Fruit fly (Drosophila melanogaster) whole organism, embryonic: ENCODE measurements around the gene CG42553.

Experiments
- CG10565 ChIP-seq: fragments of 200-800 bp; sonication (Bioruptor generic); optimal IDR thresholded peaks from 3 replicates; lab custom pipeline; 2016; ENCODE audit warnings: missing biosample characterization, mild to moderate bottlenecking, missing genetic modification characterization
- CG12219 ChIP-seq: fragments of 200-800 bp; sonication (Bioruptor generic); optimal IDR thresholded peaks from 3 replicates; lab custom pipeline; 2018; ENCODE audit warnings: missing biosample characterization, mild to moderate bottlenecking, missing genetic modification characterization
- CG12299 ChIP-seq: fragments of 200-800 bp; sonication (Bioruptor generic); optimal IDR thresholded peaks from 2 replicates; lab custom pipeline; 2018; ENCODE audit warnings: missing biosample characterization, mild to moderate bottlenecking, missing genetic modification characterization
- CG12942 ChIP-seq: fragments of 200-800 bp; sonication (Bioruptor generic); optimal IDR thresholded peaks from 3 replicates; lab custom pipeline; 2016; ENCODE audit warnings: missing biosample characterization, missing genetic modification characterization
- CG13287 ChIP-seq: fragments of 200-800 bp; sonication (Bioruptor generic); IDR thresholded peaks from 2 replicates; pipeline ENCODE4 v1.3.6; 2022; ENCODE audit warnings: missing biosample characterization, missing genetic modification characterization; ENCODE audit not compliant: partially characterized antibody
- CG14014 ChIP-seq: fragments of 200-800 bp; sonication (Bioruptor generic); IDR thresholded peaks from 2 replicates; pipeline ENCODE4 v1.3.6; 2022; ENCODE audit warnings: missing biosample characterization, missing genetic modification characterization
- CG14441 ChIP-seq: fragments of 200-800 bp; sonication (Bioruptor generic); IDR thresholded peaks from 2 replicates; pipeline ENCODE4 v1.3.6; 2022; ENCODE audit warnings: missing biosample characterization, missing genetic modification characterization
- CG14860 ChIP-seq: fragments of 200-800 bp; sonication (Bioruptor generic); IDR thresholded peaks from 3 replicates; pipeline ENCODE4 v1.3.6; 2022; ENCODE audit warnings: missing biosample characterization, missing genetic modification characterization; ENCODE audit not compliant: partially characterized antibody
- CG17385 ChIP-seq: fragments of 200-800 bp; sonication (Bioruptor generic); optimal IDR thresholded peaks from 3 replicates; lab custom pipeline; 2018; ENCODE audit warnings: missing biosample characterization, mild to moderate bottlenecking, missing genetic modification characterization
- CG2129 ChIP-seq: fragments of 200-800 bp; sonication (Bioruptor generic); IDR thresholded peaks from 2 replicates; pipeline ENCODE4 v1.3.6; 2022; ENCODE audit warnings: missing biosample characterization, missing genetic modification characterization; ENCODE audit not compliant: partially characterized antibody
- CG2875 ChIP-seq: fragments of 200-800 bp; sonication (Bioruptor generic); optimal IDR thresholded peaks from 2 replicates; lab custom pipeline; 2017; ENCODE audit warnings: missing biosample characterization, mild to moderate bottlenecking, missing genetic modification characterization, missing genetic modification reagents
- CG31224 ChIP-seq: fragments of 200-800 bp; sonication (Bioruptor generic); IDR thresholded peaks from 2 replicates; pipeline ENCODE4 v1.3.6; 2022; ENCODE audit warnings: missing biosample characterization, missing genetic modification characterization
- CG3163 ChIP-seq: fragments of 200-800 bp; sonication (Bioruptor generic); optimal IDR thresholded peaks from 3 replicates; lab custom pipeline; 2016; ENCODE audit warnings: missing biosample characterization, missing genetic modification characterization
- CG4282 ChIP-seq: fragments of 200-800 bp; sonication (Bioruptor generic); optimal IDR thresholded peaks from 2 replicates; lab custom pipeline; 2016; ENCODE audit warnings: missing biosample characterization, missing genetic modification characterization
- CG4328 ChIP-seq: fragments of 200-800 bp; sonication (Bioruptor generic); optimal IDR thresholded peaks from 3 replicates; lab custom pipeline; 2017; ENCODE audit warnings: missing biosample characterization, missing genetic modification reagents, missing genetic modification characterization
- CG6654 ChIP-seq: fragments of 200-800 bp; sonication (Bioruptor generic); optimal IDR thresholded peaks from 2 replicates; lab custom pipeline; 2017; ENCODE audit warnings: missing biosample characterization, mild to moderate bottlenecking, missing genetic modification characterization
- CG6854 ChIP-seq: fragments of 200-800 bp; sonication (Bioruptor generic); optimal IDR thresholded peaks from 3 replicates; lab custom pipeline; 2017; ENCODE audit warnings: missing biosample characterization, mild to moderate bottlenecking, missing genetic modification characterization
- CG7745 ChIP-seq: fragments of 200-800 bp; sonication (Bioruptor generic); optimal IDR thresholded peaks from 2 replicates; lab custom pipeline; 2018; ENCODE audit warnings: missing biosample characterization, mild to moderate bottlenecking, missing genetic modification characterization, moderate library complexity
- CG7963 ChIP-seq: fragments of 200-800 bp; sonication (Bioruptor generic); IDR thresholded peaks from 3 replicates; pipeline ENCODE4 v1.3.6; 2022; ENCODE audit warnings: missing biosample characterization, missing genetic modification characterization; ENCODE audit not compliant: partially characterized antibody
- CG8281 ChIP-seq: fragments of 200-800 bp; sonication (Bioruptor generic); optimal IDR thresholded peaks from 2 replicates; lab custom pipeline; 2018; ENCODE audit warnings: missing biosample characterization, mild to moderate bottlenecking, missing genetic modification characterization, moderate library complexity
- CG8388 ChIP-seq: fragments of 200-800 bp; sonication (Bioruptor generic); optimal IDR thresholded peaks from 2 replicates; lab custom pipeline; 2019; ENCODE audit warnings: missing biosample characterization, mild to moderate bottlenecking, missing genetic modification characterization, moderate library complexity
- CG8478 ChIP-seq: fragments of >200 bp; optimal IDR thresholded peaks from 2 replicates; lab custom pipeline; 2018
- CG8765 ChIP-seq: fragments of 200-800 bp; sonication (Bioruptor generic); IDR thresholded peaks from 2 replicates; pipeline ENCODE4 v1.3.6; 2022; ENCODE audit warnings: missing biosample characterization, missing genetic modification characterization
- D19A ChIP-seq: fragments of 200-800 bp; optimal IDR thresholded peaks from 3 replicates; lab custom pipeline; 2019; ENCODE audit warnings: missing biosample characterization, mild to moderate bottlenecking, missing genetic modification characterization, moderate library complexity
- E2f1 ChIP-seq: fragments of 200-800 bp; sonication (Bioruptor generic); IDR thresholded peaks from 2 replicates; pipeline ENCODE4 v1.3.6; 2022; ENCODE audit warnings: missing biosample characterization, missing genetic modification characterization
- ERR ChIP-seq: fragments of 200-800 bp; sonication (Bioruptor generic); optimal IDR thresholded peaks from 2 replicates; lab custom pipeline; 2016; ENCODE audit warnings: missing biosample characterization, missing genetic modification characterization
- Ets65A ChIP-seq: fragments of 200-800 bp; sonication (Bioruptor generic); peaks from one replicate; lab custom pipeline; 2016; ENCODE audit warnings: missing biosample characterization, missing genetic modification characterization
- HLHmδ ChIP-seq: fragments of 200-800 bp; sonication (Bioruptor generic); optimal IDR thresholded peaks from 2 replicates; lab custom pipeline; 2018; ENCODE audit warnings: missing biosample characterization, mild to moderate bottlenecking, missing genetic modification characterization, moderate library complexity
- Jarid2 ChIP-seq: fragments of 200-800 bp; sonication (Bioruptor generic); optimal IDR thresholded peaks from 3 replicates; lab custom pipeline; 2017; ENCODE audit warnings: mild to moderate bottlenecking, missing biosample characterization, missing genetic modification reagents, missing genetic modification characterization
- Nf-YA ChIP-seq: fragments of 200-800 bp; sonication (Bioruptor generic); IDR thresholded peaks from 2 replicates; pipeline ENCODE4 v1.3.6; 2022; ENCODE audit warnings: missing biosample characterization, missing genetic modification characterization
- Nf-YB ChIP-seq: fragments of 200-800 bp; sonication (Bioruptor generic); optimal IDR thresholded peaks from 3 replicates; lab custom pipeline; 2019; ENCODE audit warnings: missing biosample characterization, mild to moderate bottlenecking, missing genetic modification characterization, moderate library complexity
- PHDP ChIP-seq: fragments of 200-800 bp; sonication (Bioruptor generic); optimal IDR thresholded peaks from 3 replicates; lab custom pipeline; 2018; ENCODE audit warnings: missing biosample characterization, mild to moderate bottlenecking, missing genetic modification characterization, moderate library complexity
- Rx ChIP-seq: fragments of 200-800 bp; sonication (Bioruptor generic); IDR thresholded peaks from 2 replicates; pipeline ENCODE4 v1.3.6; 2022; ENCODE audit warnings: missing biosample characterization, missing genetic modification characterization
- Xrp1 ChIP-seq: fragments of 200-800 bp; sonication (Bioruptor generic); IDR thresholded peaks from 2 replicates; pipeline ENCODE4 v1.3.6; 2022; ENCODE audit warnings: missing biosample characterization, missing genetic modification characterization
- bigmax ChIP-seq: fragments of 200-800 bp; sonication (Bioruptor generic); optimal IDR thresholded peaks from 2 replicates; lab custom pipeline; 2018; ENCODE audit warnings: missing biosample characterization, mild to moderate bottlenecking, missing genetic modification characterization
- br ChIP-seq: fragments of >200 bp; optimal IDR thresholded peaks from 2 replicates; lab custom pipeline; 2017
- caup ChIP-seq: fragments of 200-800 bp; sonication (Bioruptor generic); optimal IDR thresholded peaks from 3 replicates; lab custom pipeline; 2017; ENCODE audit warnings: missing biosample characterization, mild to moderate bottlenecking, missing genetic modification characterization, moderate library complexity; ENCODE audit not compliant: severe bottlenecking
- dmrt11E ChIP-seq: fragments of 200-800 bp; sonication (Bioruptor generic); optimal IDR thresholded peaks from 3 replicates; lab custom pipeline; 2018; ENCODE audit warnings: missing biosample characterization, mild to moderate bottlenecking, missing genetic modification characterization, moderate library complexity
- en ChIP-seq: fragments of 200-800 bp; sonication (Bioruptor generic); optimal IDR thresholded peaks from 2 replicates; lab custom pipeline; 2016; ENCODE audit warnings: missing biosample characterization, missing genetic modification characterization
- eyg ChIP-seq: fragments of 200-800 bp; sonication (Bioruptor generic); optimal IDR thresholded peaks from 3 replicates; lab custom pipeline; 2016; ENCODE audit warnings: missing biosample characterization, missing genetic modification characterization
- gce ChIP-seq: fragments of 200-800 bp; sonication (Bioruptor generic); IDR thresholded peaks from 3 replicates; pipeline ENCODE4 v1.3.6; 2022; ENCODE audit warnings: missing biosample characterization, missing genetic modification characterization
- gcm2 ChIP-seq: fragments of 200-800 bp; sonication (Bioruptor generic); optimal IDR thresholded peaks from 2 replicates; lab custom pipeline; 2016; ENCODE audit warnings: missing biosample characterization, missing genetic modification characterization
- hb ChIP-seq: fragments of 200-800 bp; sonication (Bioruptor generic); IDR thresholded peaks from 3 replicates; pipeline ENCODE4 v1.3.6; 2022; ENCODE audit warnings: missing biosample characterization, missing genetic modification characterization; ENCODE audit not compliant: partially characterized antibody
- kni ChIP-seq: fragments of 200-800 bp; sonication (Bioruptor generic); optimal IDR thresholded peaks from 3 replicates; lab custom pipeline; 2017; ENCODE audit warnings: mild to moderate bottlenecking, missing biosample characterization, missing genetic modification reagents, missing genetic modification characterization
- lbe ChIP-seq: fragments of 200-800 bp; sonication (Bioruptor generic); optimal IDR thresholded peaks from 2 replicates; lab custom pipeline; 2016; ENCODE audit warnings: missing biosample characterization, mild to moderate bottlenecking, missing genetic modification characterization
- lov ChIP-seq, 2 experiments: fragments of 200-800 bp in 1 of 2; fragments of >200 bp in 1 of 2; sonication (Bioruptor generic) in 1 of 2; IDR thresholded peaks in 1 of 2; optimal IDR thresholded peaks in 1 of 2; 2 replicates in 1 of 2; 3 replicates in 1 of 2; pipeline versions ENCODE4 v1.3.6 to Lab custom; 2017 to 2022; ENCODE audit warnings: missing biosample characterization in 1 of 2, missing genetic modification characterization in 1 of 2
- mirr ChIP-seq: fragments of 200-800 bp; sonication (Bioruptor generic); optimal IDR thresholded peaks from 3 replicates; lab custom pipeline; 2018; ENCODE audit warnings: missing biosample characterization, mild to moderate bottlenecking, missing genetic modification characterization
- sqz ChIP-seq: fragments of 200-800 bp; sonication (Bioruptor generic); optimal IDR thresholded peaks from 3 replicates; lab custom pipeline; 2018; ENCODE audit warnings: missing biosample characterization, mild to moderate bottlenecking, missing genetic modification characterization
- tgo ChIP-seq: fragments of 200-800 bp; sonication (Bioruptor generic); IDR thresholded peaks from 3 replicates; pipeline ENCODE4 v1.3.6; 2022; ENCODE audit warnings: missing biosample characterization, missing genetic modification characterization
- trh ChIP-seq: fragments of 200-800 bp; sonication (Bioruptor generic); optimal IDR thresholded peaks from 2 replicates; lab custom pipeline; 2016; ENCODE audit warnings: missing biosample characterization, missing genetic modification characterization
- yki ChIP-seq: fragments of >200 bp; optimal IDR thresholded peaks from 3 replicates; lab custom pipeline; 2018

CG42553 gene

dm6 chr3L:882236-882891 is 48.5 kb downstream of the CG42553 start (continued):
- no peak for TF ChIP-seq dmrt11E (tag; lab: Kevin White, UChicago)
- TF ChIP-seq Ets65A, result no peak
- no peak for TF ChIP-seq PHDP (tag; lab: Kevin White, UChicago)
- TF ChIP-seq CG2875, result no peak
- no peak for TF ChIP-seq br
- no peak for TF ChIP-seq CG10565 (GFP tag; lab: Kevin White, UChicago)
- no peak for TF ChIP-seq CG2129 (GFP tag; lab: Robert Waterston, UW)
- TF ChIP-seq tgo (GFP tag; lab: Robert Waterston, UW), result peak; percentile 21; the same call in 2 of the 3 replicates
- TF ChIP-seq Nf-YB, result no peak
- peak; percentile 3 for TF ChIP-seq CG12299 (tag; lab: Kevin White, UChicago)
- TF ChIP-seq CG14014 (GFP tag; lab: Robert Waterston, UW), result no peak
- no peak for TF ChIP-seq yki (lab: Kevin White, UChicago)
- TF ChIP-seq CG4328 (GFP tag; lab: Kevin White, UChicago), result no peak
- no peak for TF ChIP-seq CG31224 (GFP tag; lab: Robert Waterston, UW)
- no peak for TF ChIP-seq trh (GFP tag; lab: Kevin White, UChicago)
- no peak for TF ChIP-seq Xrp1 (GFP tag; lab: Robert Waterston, UW)
- TF ChIP-seq CG12942 (GFP tag; lab: Kevin White, UChicago), result no peak
- TF ChIP-seq CG8478, result no peak
- no peak for TF ChIP-seq gcm2 (GFP tag; lab: Kevin White, UChicago)
- TF ChIP-seq caup (GFP tag; lab: Kevin White, UChicago), result no peak
- TF ChIP-seq hb, result no peak
- no peak for TF ChIP-seq CG7745
- TF ChIP-seq bigmax (GFP tag; lab: Kevin White, UChicago), result no peak
- 0 out of 2 replicates have a peak, but pooled peaks have one; percentile 0 for TF ChIP-seq CG13287 (GFP tag; lab: Robert Waterston, UW)
- TF ChIP-seq en, result no peak
- TF ChIP-seq E2f1, result no peak
- TF ChIP-seq eyg (GFP tag; lab: Kevin White, UChicago), result no peak
- no peak for TF ChIP-seq HLHmδ (GFP tag; lab: Kevin White, UChicago)
- peak; percentile 40 for TF ChIP-seq D19A (tag; lab: Kevin White, UChicago)
- no peak for TF ChIP-seq CG8281 (tag; lab: Kevin White, UChicago)

- no peak for TF ChIP-seq CG14860
- TF ChIP-seq CG7963, result no peak
- peak; percentile 21 for TF ChIP-seq kni
- TF ChIP-seq ERR (GFP tag; lab: Kevin White, UChicago), result peak; percentile 4
- TF ChIP-seq gce (GFP tag; lab: Robert Waterston, UW), result no peak
- TF ChIP-seq CG10565 (GFP tag; lab: Kevin White, UChicago), result no peak
- no peak for TF ChIP-seq CG4282
- TF ChIP-seq Jarid2 (GFP tag; lab: Kevin White, UChicago), result no peak
- no peak for TF ChIP-seq CG8388 (GFP tag; lab: Kevin White, UChicago)
- no peak for TF ChIP-seq CG12219
- TF ChIP-seq lov (optimal IDR thresholded peaks at IDR 0.05; lab: Kevin White, UChicago), result no peak
- TF ChIP-seq lov (GFP tag; IDR thresholded peaks at IDR 0.05; lab: Robert Waterston, UW), result 0 out of 3 replicates have a peak, but pooled peaks have one; percentile 7
- no peak for TF ChIP-seq yki (lab: Kevin White, UChicago)
- no peak for TF ChIP-seq CG6854 (GFP tag; lab: Kevin White, UChicago)
- TF ChIP-seq lbe, result no peak
- TF ChIP-seq sqz (GFP tag; lab: Kevin White, UChicago), result no peak
- no peak for TF ChIP-seq CG14441 (GFP tag; lab: Robert Waterston, UW)
- TF ChIP-seq CG6654 (GFP tag; lab: Kevin White, UChicago), result no peak
- TF ChIP-seq Rx (GFP tag; lab: Robert Waterston, UW), result no peak
- TF ChIP-seq CG8765, result no peak
- TF ChIP-seq CG17385 (GFP tag; lab: Kevin White, UChicago), result peak; percentile 85
- TF ChIP-seq CG3163, result peak; percentile 94
- peak; percentile 34 for TF ChIP-seq mirr
- TF ChIP-seq Nf-YA (GFP tag; lab: Robert Waterston, UW), result no peak
These were observed 49.0 kb downstream of the CG42553 start for dm6 chr3L:882892-883255.
